Worm (Caenorhabditis elegans) whole organism, young adult: ENCODE data around the gene F38B2.2.

Experiments used
- D2030.7 ChIP-seq: fragments of 200-800 bp; sonication (Bioruptor generic); IDR thresholded peaks from 2 replicates; pipeline ENCODE4 v1.3.6; 2022; ENCODE audit warnings: missing genetic modification reagents, missing genetic modification characterization, missing compliant biosample characterization
- F33H1.4 ChIP-seq: fragments of 200-800 bp; sonication (Bioruptor generic); IDR thresholded peaks from 2 replicates; pipeline ENCODE4 v1.3.6; 2022; ENCODE audit warnings: missing genetic modification reagents, missing genetic modification characterization, missing compliant biosample characterization
- F39B2.1 ChIP-seq: fragments of 200-800 bp; sonication (Bioruptor generic); IDR thresholded peaks from 2 replicates; pipeline ENCODE4 v1.3.6; 2022; ENCODE audit warnings: missing genetic modification reagents, missing genetic modification characterization, missing compliant biosample characterization
- K11D2.4 ChIP-seq: fragments of 200-800 bp; sonication (Bioruptor generic); IDR thresholded peaks from 2 replicates; pipeline ENCODE4 v1.3.6; 2022; ENCODE audit warnings: missing genetic modification reagents, missing genetic modification characterization, missing compliant biosample characterization
- K12H6.12 ChIP-seq: fragments of 200-800 bp; sonication (Bioruptor generic); optimal IDR thresholded peaks from 2 replicates; lab custom pipeline; 2018; ENCODE audit warnings: mild to moderate bottlenecking, missing genetic modification characterization, missing compliant biosample characterization
- T07F8.4 ChIP-seq: sonication (generic microtip); optimal IDR thresholded peaks from 2 replicates; lab custom pipeline; 2016; ENCODE audit warnings: mild to moderate bottlenecking, missing genetic modification characterization, moderate library complexity, missing compliant biosample characterization
- T26A5.8 ChIP-seq: sonication (generic microtip); optimal IDR thresholded peaks from 2 replicates; lab custom pipeline; 2016; ENCODE audit warnings: missing genetic modification characterization, missing compliant biosample characterization
- ZK185.1 ChIP-seq: sonication (generic microtip); optimal IDR thresholded peaks from 2 replicates; lab custom pipeline; 2016; ENCODE audit warnings: mild to moderate bottlenecking, missing genetic modification characterization, missing compliant biosample characterization; ENCODE audit not compliant: poor library complexity, severe bottlenecking
- athp-1 ChIP-seq: sonication (generic microtip); optimal IDR thresholded peaks from 2 replicates; lab custom pipeline; 2017; ENCODE audit warnings: mild to moderate bottlenecking, missing genetic modification characterization, missing compliant biosample characterization
- attf-5 ChIP-seq: fragments of 200-800 bp; sonication (Bioruptor generic); optimal IDR thresholded peaks from 2 replicates; lab custom pipeline; 2018; ENCODE audit warnings: mild to moderate bottlenecking, missing genetic modification characterization, missing compliant biosample characterization
- ccch-3 ChIP-seq: fragments of 200-800 bp; sonication (Bioruptor generic); optimal IDR thresholded peaks from 2 replicates; lab custom pipeline; 2018; ENCODE audit warnings: mild to moderate bottlenecking, missing genetic modification characterization, missing compliant biosample characterization
- cebp-1 ChIP-seq, 2 experiments: fragments of 200-800 bp in 1 of 2; sonication (Bioruptor generic) in 1 of 2; sonication (generic microtip) in 1 of 2; IDR thresholded peaks in 1 of 2; optimal IDR thresholded peaks in 1 of 2; 2 replicates each; pipeline versions ENCODE4 v1.3.6 to Lab custom; 2017 to 2022; ENCODE audit warnings: missing compliant biosample characterization in 2 of 2, missing genetic modification characterization in 2 of 2, mild to moderate bottlenecking in 1 of 2, missing genetic modification reagents in 1 of 2, moderate library complexity in 1 of 2
- ceh-79 ChIP-seq: sonication (generic microtip); optimal IDR thresholded peaks from 2 replicates; lab custom pipeline; 2017; ENCODE audit warnings: mild to moderate bottlenecking, missing genetic modification characterization, missing compliant biosample characterization
- chd-7 ChIP-seq: sonication (generic microtip); optimal IDR thresholded peaks from 2 replicates; lab custom pipeline; 2016; ENCODE audit warnings: mild to moderate bottlenecking, missing genetic modification characterization, moderate library complexity, missing compliant biosample characterization
- dpff-1 ChIP-seq: sonication (generic microtip); optimal IDR thresholded peaks from 2 replicates; lab custom pipeline; 2017; ENCODE audit warnings: mild to moderate bottlenecking, missing genetic modification characterization, missing compliant biosample characterization
- ets-4 ChIP-seq: fragments of 200-800 bp; sonication (Bioruptor generic); optimal IDR thresholded peaks from 2 replicates; lab custom pipeline; 2018; ENCODE audit warnings: mild to moderate bottlenecking, missing genetic modification characterization, missing compliant biosample characterization
- hlh-26 ChIP-seq: fragments of 200-800 bp; sonication (Bioruptor generic); conservative IDR thresholded peaks from 2 replicates; pipeline ENCODE4 v1.3.6; 2022; ENCODE audit warnings: missing genetic modification reagents, missing genetic modification characterization, missing compliant biosample characterization
- hmg-20 ChIP-seq: fragments of 200-800 bp; sonication (Bioruptor generic); IDR thresholded peaks from 2 replicates; pipeline ENCODE4 v1.3.6; 2022; ENCODE audit warnings: missing genetic modification reagents, missing genetic modification characterization, missing compliant biosample characterization
- let-526 ChIP-seq: fragments of 200-800 bp; sonication (Bioruptor generic); IDR thresholded peaks from 2 replicates; pipeline ENCODE4 v1.3.6; 2022; ENCODE audit warnings: missing genetic modification reagents, missing genetic modification characterization, missing compliant biosample characterization
- let-607 ChIP-seq, 2 experiments: fragments of 200-800 bp in 1 of 2; sonication (Bioruptor generic) in 1 of 2; sonication (generic microtip) in 1 of 2; optimal IDR thresholded peaks; 2 replicates each; lab custom pipeline; 2016 to 2018; ENCODE audit warnings: mild to moderate bottlenecking in 2 of 2, missing compliant biosample characterization in 2 of 2, missing genetic modification characterization in 2 of 2, moderate library complexity in 2 of 2, missing genotype in 1 of 2
- lin-35 ChIP-seq, 3 experiments: fragments of 150-350 bp in 2 of 3; sonication (generic microtip) in 1 of 3; optimal IDR thresholded peaks; 2 replicates each; lab custom pipeline; 2014 to 2018; ENCODE audit warnings: missing biosample characterization in 3 of 3, missing genetic modification characterization in 3 of 3, missing genetic modification reagents in 3 of 3
- lin-54 ChIP-seq: fragments of 200-800 bp; sonication (Bioruptor generic); optimal IDR thresholded peaks from 2 replicates; lab custom pipeline; 2018; ENCODE audit warnings: mild to moderate bottlenecking, missing genetic modification characterization, missing compliant biosample characterization
- lir-1 ChIP-seq: fragments of 200-800 bp; sonication (Bioruptor generic); conservative IDR thresholded peaks from 2 replicates; pipeline ENCODE4 v1.3.6; 2022; ENCODE audit warnings: missing genetic modification reagents, missing genetic modification characterization, missing compliant biosample characterization
- lsy-27 ChIP-seq: sonication (generic microtip); optimal IDR thresholded peaks from 2 replicates; lab custom pipeline; 2017; ENCODE audit warnings: missing genetic modification characterization, mild to moderate bottlenecking, missing compliant biosample characterization, antibody characterized with exemption, missing genotype, borderline replicate concordance; ENCODE audit not compliant: insufficient read depth
- nfya-2 ChIP-seq: fragments of 200-800 bp; sonication (Bioruptor generic); IDR thresholded peaks from 2 replicates; pipeline ENCODE4 v1.3.6; 2022; ENCODE audit warnings: missing genetic modification reagents, missing genetic modification characterization, missing compliant biosample characterization
- nhr-27 ChIP-seq: fragments of 200-800 bp; sonication (Bioruptor generic); optimal IDR thresholded peaks from 2 replicates; lab custom pipeline; 2018; ENCODE audit warnings: mild to moderate bottlenecking, missing genetic modification characterization, moderate library complexity, missing compliant biosample characterization
- sptf-2 ChIP-seq: fragments of 200-800 bp; sonication (Bioruptor generic); optimal IDR thresholded peaks from 2 replicates; lab custom pipeline; 2018; ENCODE audit warnings: mild to moderate bottlenecking, missing genetic modification characterization, missing compliant biosample characterization
- unc-130 ChIP-seq: sonication (generic microtip); optimal IDR thresholded peaks from 2 replicates; lab custom pipeline; 2016; ENCODE audit warnings: missing genetic modification reagents, missing genetic modification characterization, missing compliant biosample characterization
- unc-62 ChIP-seq: fragments of 150-350 bp; optimal IDR thresholded peaks from 2 replicates; lab custom pipeline; 2014; ENCODE audit warnings: missing biosample characterization, missing genetic modification reagents, missing genetic modification characterization
- zim-3 ChIP-seq: sonication (generic microtip); optimal IDR thresholded peaks from 2 replicates; lab custom pipeline; 2017; ENCODE audit warnings: mild to moderate bottlenecking, missing genetic modification characterization, moderate library complexity, missing compliant biosample characterization
- ztf-25 ChIP-seq: fragments of 200-800 bp; sonication (Bioruptor generic); IDR thresholded peaks from 2 replicates; pipeline ENCODE4 v1.3.6; 2022; ENCODE audit warnings: missing genetic modification reagents, missing genetic modification characterization, missing compliant biosample characterization
- ztf-6 ChIP-seq: fragments of 200-800 bp; sonication (Bioruptor generic); IDR thresholded peaks from 2 replicates; pipeline ENCODE4 v1.3.6; 2022; ENCODE audit warnings: missing genetic modification reagents, missing genetic modification characterization, missing compliant biosample characterization

The F38B2.2 gene

DNA sequence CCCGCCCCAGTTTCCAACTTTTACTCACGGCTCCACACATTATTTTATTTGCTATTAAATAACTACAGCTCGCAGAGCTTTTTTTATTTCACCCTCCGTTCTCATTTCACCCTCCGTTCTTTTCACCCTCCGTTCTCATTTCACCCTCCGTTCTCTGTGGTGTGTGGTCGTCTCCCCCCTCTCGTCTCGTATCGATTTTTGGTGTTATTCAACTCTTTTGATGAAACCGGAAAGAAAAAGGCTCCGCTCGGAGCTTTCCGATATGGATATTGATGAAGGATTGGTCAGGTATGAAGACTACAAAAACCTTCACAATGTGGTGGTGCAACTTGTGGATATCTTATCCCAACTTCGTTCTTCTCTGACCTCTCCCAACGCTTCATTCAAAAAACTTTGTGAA lies 11.4 kb upstream of the F38B2.2 start (continued):
- TF ChIP-seq ztf-6 (GFP tag; lab: Robert Waterston, UW) (no peak), cebp-1 (GFP tag; IDR thresholded peaks at IDR 0.05; lab: Robert Waterston, UW) (no peak), cebp-1 (tag; optimal IDR thresholded peaks at IDR 0.05; lab: Kevin White, UChicago) (no peak), ceh-79 (tag; lab: Kevin White, UChicago) (no peak), athp-1 (tag; lab: Kevin White, UChicago) (no peak), hlh-26 (GFP tag; lab: Robert Waterston, UW) (no peak)
- TF ChIP-seq, all 124 proteins: peak for 0

DNA sequence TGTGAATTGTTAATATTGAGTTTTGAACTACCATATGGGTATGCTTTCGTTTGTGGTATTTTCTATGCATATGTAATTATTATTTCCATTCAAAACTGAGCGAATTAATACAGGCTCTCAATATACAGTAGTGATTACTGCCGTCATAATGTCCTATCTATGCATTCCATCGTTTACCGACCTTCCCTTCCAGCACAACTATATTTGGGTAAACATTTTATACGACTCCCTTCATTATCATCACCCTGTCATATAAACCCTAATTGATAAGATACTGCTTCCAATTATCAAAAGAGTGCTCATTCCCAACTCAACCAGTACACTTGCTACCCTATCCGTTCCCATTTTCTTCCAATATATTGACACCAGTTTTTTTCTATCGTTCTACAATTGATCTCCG lies 10.7 kb upstream of the F38B2.2 start:
- TF ChIP-seq dpff-1 (tag; lab: Kevin White, UChicago) = no peak
- TF ChIP-seq T26A5.8 (tag; lab: Kevin White, UChicago) = no peak
- no peak for TF ChIP-seq lin-35 (GFP tag; optimal IDR thresholded peaks at IDR 0.05; lab: Kevin White, UChicago)
- TF ChIP-seq T07F8.4 (tag; lab: Kevin White, UChicago) = no peak
- TF ChIP-seq F39B2.1 = no peak
- TF ChIP-seq lsy-27 (tag; lab: Kevin White, UChicago) = no peak
- TF ChIP-seq nhr-27 (tag; lab: Kevin White, UChicago) = no peak
- no peak for TF ChIP-seq let-526 (GFP tag; lab: Robert Waterston, UW)
- no peak for TF ChIP-seq ZK185.1
- TF ChIP-seq lir-1 = no peak
- TF ChIP-seq sptf-2 (GFP tag; lab: Kevin White, UChicago) = no peak
- no peak for TF ChIP-seq let-607 (tag; optimal IDR thresholded peaks at IDR 0.05; lab: Kevin White, UChicago)
- no peak for TF ChIP-seq ets-4 (GFP tag; lab: Kevin White, UChicago)
- no peak for TF ChIP-seq F33H1.4 (GFP tag; lab: Robert Waterston, UW)
- TF ChIP-seq unc-62 = no peak
- no peak for TF ChIP-seq D2030.7

DNA sequence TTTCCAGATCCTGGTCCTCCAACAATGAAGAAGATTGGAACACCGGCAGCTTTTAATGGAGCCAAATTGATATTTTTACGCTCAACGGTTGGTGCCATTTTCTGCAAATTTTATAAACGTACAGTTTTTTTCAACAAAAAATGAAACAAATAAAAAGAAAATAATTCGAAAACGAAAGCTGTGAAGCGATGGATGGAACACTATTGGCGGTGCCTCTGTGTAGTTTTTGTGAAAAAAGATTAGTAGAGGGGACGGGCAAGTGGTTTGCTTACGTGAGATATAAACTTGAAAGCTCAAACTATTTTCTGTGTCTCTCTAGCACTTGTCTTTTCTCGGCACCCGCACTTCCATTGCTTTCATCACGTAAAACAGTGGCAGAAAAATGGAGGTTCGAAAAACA lies 8.4 kb upstream of the F38B2.2 start, which contains the start of gene F38B2.4:
TSS of gene F38B2.4 (minus strand) at position 101 of the 400 bp plus-strand sequence.
- TF ChIP-seq ccch-3 (GFP tag; lab: Kevin White, UChicago) (no peak), unc-62 (no peak), chd-7 (tag; lab: Kevin White, UChicago) (no peak), F39B2.1 (no peak), unc-130 (GFP tag; lab: Kevin White, UChicago) (no peak), zim-3 (tag; lab: Kevin White, UChicago) (no peak), K11D2.4 (GFP tag; lab: Robert Waterston, UW) (no peak), ZK185.1 (no peak)
- TF ChIP-seq, all 124 proteins: peak for 0

DNA sequence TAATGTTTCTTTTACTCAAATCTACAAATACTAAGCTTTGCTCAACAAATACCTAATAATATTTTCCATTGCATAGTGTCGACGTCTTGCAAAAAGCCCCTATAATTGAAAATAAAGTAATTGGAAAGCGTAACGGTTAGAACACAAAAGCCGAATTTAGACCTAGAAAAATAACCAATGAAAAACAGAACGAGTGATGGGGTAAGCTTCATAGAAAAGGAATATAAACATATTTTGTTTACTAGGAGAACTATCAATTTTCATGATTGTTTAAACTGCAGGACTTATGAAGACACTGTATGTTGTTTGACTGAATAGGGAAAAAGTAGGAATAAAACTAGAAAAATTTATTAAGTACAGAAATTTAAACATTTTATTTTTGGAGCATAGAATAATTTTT lies 7.1 kb upstream of the F38B2.2 start, which contains the start of gene F38B2.3:
TSS of gene F38B2.3 (minus strand) at position 101 of the 400 bp plus-strand sequence.
- TF ChIP-seq attf-5 (no peak), let-526 (GFP tag; lab: Robert Waterston, UW) (no peak), hmg-20 (GFP tag; lab: Robert Waterston, UW) (no peak), athp-1 (tag; lab: Kevin White, UChicago) (no peak), nfya-2 (no peak), D2030.7 (no peak), ztf-25 (no peak)

DNA sequence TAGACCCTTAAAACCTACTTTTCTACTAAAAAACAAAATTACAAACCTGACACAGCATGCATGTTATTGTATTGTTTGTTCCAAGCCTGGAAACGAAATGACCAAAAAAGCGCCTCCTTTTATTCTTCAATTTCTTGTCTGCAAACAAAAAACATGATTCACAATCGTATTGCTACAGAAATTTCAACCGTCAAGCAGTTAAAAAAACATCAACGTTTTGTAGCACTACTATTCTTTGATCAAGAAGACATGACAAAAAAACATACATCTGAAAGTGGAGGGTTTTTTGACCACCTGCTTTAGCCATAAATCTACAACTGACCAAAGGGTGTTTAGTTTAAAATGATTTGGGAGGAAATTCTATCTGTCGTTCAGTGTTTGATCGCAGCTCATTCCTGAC lies 2.0 kb upstream of the F38B2.2 start, which contains the start of gene F38B2.6:
TSS of gene F38B2.6 (minus strand) at position 101 of the 400 bp plus-strand sequence.
- TF ChIP-seq K12H6.12 (tag; lab: Kevin White, UChicago) (no peak), lin-54 (no peak)
